Fruit fly (Drosophila melanogaster): ENCODE measurements around the gene gcm2.

The gcm2 gene

dm6 chr2L:9607997-9608563, at the start of gene gcm2:
Gene gcm2 (plus strand): TSS chr2L:9608562.
- TF ChIP-seq CTCF (optimal IDR thresholded peaks at IDR 0.05) (no peak), CG8478 (optimal IDR thresholded peaks at IDR 0.05) (no peak)

dm6 chr2L:9560045-9560587, 48.2 kb upstream of the gcm2 start:
- no peak for TF ChIP-seq CG8478 (optimal IDR thresholded peaks at IDR 0.05)
- no peak for TF ChIP-seq CTCF (optimal IDR thresholded peaks at IDR 0.05)

- no peak for TF ChIP-seq CG8478 (optimal IDR thresholded peaks at IDR 0.05)
- no peak for TF ChIP-seq CTCF (optimal IDR thresholded peaks at IDR 0.05)
Measured at dm6 chr2L:9562713-9563112, 45.6 kb upstream of the gcm2 start.

- TF ChIP-seq CTCF (optimal IDR thresholded peaks at IDR 0.05) (no peak), CG8478 (optimal IDR thresholded peaks at IDR 0.05) (no peak)
Measured at dm6 chr2L:9564527-9564926, 43.8 kb upstream of the gcm2 start.

dm6 chr2L:9565387-9565786, 43.0 kb upstream of the gcm2 start, which contains the start of gene CG46468:
Gene CG46468 (minus strand): TSS chr2L:9565438.
- TF ChIP-seq CG8478 (optimal IDR thresholded peaks at IDR 0.05) (no peak), CTCF (optimal IDR thresholded peaks at IDR 0.05) (no peak)

- TF ChIP-seq CTCF (optimal IDR thresholded peaks at IDR 0.05) (no peak), CG8478 (optimal IDR thresholded peaks at IDR 0.05) (no peak)
Measured at dm6 chr2L:9566656-9567055, 41.7 kb upstream of the gcm2 start, which contains the start of gene jp. Gene jp (minus strand): TSS chr2L:9566750.

dm6 chr2L:9567398-9567856, 40.9 kb upstream of the gcm2 start:
- TF ChIP-seq CTCF (optimal IDR thresholded peaks at IDR 0.05) = peak; percentile 63 to 65
- TF ChIP-seq CG8478 (optimal IDR thresholded peaks at IDR 0.05) = no peak

dm6 chr2L:9568360-9569088, 39.8 kb upstream of the gcm2 start, which contains the start of gene brwl:
Gene brwl (plus strand): TSS chr2L:9568890.
- TF ChIP-seq CG8478 (optimal IDR thresholded peaks at IDR 0.05) (no peak), CTCF (optimal IDR thresholded peaks at IDR 0.05) (no peak)

- no peak for TF ChIP-seq CG8478 (optimal IDR thresholded peaks at IDR 0.05)
Measured at dm6 chr2L:9569131-9569530, 39.2 kb upstream of the gcm2 start.

dm6 chr2L:9569588-9570434, 38.6 kb upstream of the gcm2 start:
- no peak for TF ChIP-seq CG8478 (optimal IDR thresholded peaks at IDR 0.05)
- TF ChIP-seq CTCF (optimal IDR thresholded peaks at IDR 0.05) = no peak

- TF ChIP-seq CG8478 (optimal IDR thresholded peaks at IDR 0.05) (no peak), CTCF (optimal IDR thresholded peaks at IDR 0.05) (no peak)
Measured at dm6 chr2L:9570673-9571193, 37.6 kb upstream of the gcm2 start.

- TF ChIP-seq CTCF (optimal IDR thresholded peaks at IDR 0.05) = peak; percentile 91 to 97
- no peak for TF ChIP-seq CG8478 (optimal IDR thresholded peaks at IDR 0.05)
Measured at dm6 chr2L:9576269-9576933, 32.0 kb upstream of the gcm2 start, which contains the start of gene Mtpalpha. Gene Mtpalpha (minus strand): TSS chr2L:9576769.

dm6 chr2L:9579538-9579937, 28.8 kb upstream of the gcm2 start, which contains the start of gene CG31709:
Gene CG31709 (minus strand): TSS chr2L:9579638.
- TF ChIP-seq CG8478 (optimal IDR thresholded peaks at IDR 0.05) = no peak
- no peak for TF ChIP-seq CTCF (optimal IDR thresholded peaks at IDR 0.05)

dm6 chr2L:9581582-9581981, 26.8 kb upstream of the gcm2 start, which contains the start of gene gcm:
Gene gcm (minus strand): TSS chr2L:9581745.
- TF ChIP-seq CG8478 (optimal IDR thresholded peaks at IDR 0.05) (no peak), CTCF (optimal IDR thresholded peaks at IDR 0.05) (no peak)
